Fruit fly (Drosophila melanogaster) Kc167 (cell line): Measurements from ENCODE around the gene CG14926.

Experiments used
- Myc ChIP-seq: fragments of >200 bp; optimal IDR thresholded peaks from 2 replicates; lab custom pipeline; 2017; ENCODE audit warnings: missing external identifiers
- Sin3A ChIP-seq: fragments of >200 bp; optimal IDR thresholded peaks from 2 replicates; lab custom pipeline; 2018; ENCODE audit warnings: missing external identifiers
- psq ChIP-seq: fragments of >200 bp; optimal IDR thresholded peaks from 2 replicates; lab custom pipeline; 2017; ENCODE audit warnings: missing external identifiers

- TF ChIP-seq psq (lab: Kevin White, UChicago) (no peak), Sin3A (no peak), Myc (lab: Kevin White, UChicago) (no peak)
These were observed 43.4 kb upstream of the CG14926 start for dm6 chr2L:11386379-11387017.
